Worm (Caenorhabditis elegans) whole organism, late embryonic: ENCODE measurements around the gene alh-1.

Experiments used
- F13H6.1 ChIP-seq: sonication (generic microtip); optimal IDR thresholded peaks from 2 replicates; lab custom pipeline; 2016; ENCODE audit warnings: missing genetic modification characterization, missing compliant biosample characterization
- K02D7.2 ChIP-seq: sonication (generic microtip); optimal IDR thresholded peaks from 2 replicates; lab custom pipeline; 2017; ENCODE audit warnings: mild to moderate bottlenecking, missing genetic modification characterization, missing compliant biosample characterization
- K09A11.1 ChIP-seq: sonication (generic microtip); optimal IDR thresholded peaks from 2 replicates; lab custom pipeline; 2017; ENCODE audit warnings: antibody characterized with exemption, mild to moderate bottlenecking, missing genetic modification characterization, missing compliant biosample characterization; ENCODE audit not compliant: insufficient read depth
- Y22D7AL.16 ChIP-seq: sonication (generic microtip); optimal IDR thresholded peaks from 2 replicates; lab custom pipeline; 2016; ENCODE audit warnings: missing genetic modification characterization, missing compliant biosample characterization
- ama-1 ChIP-seq: fragments of 150-350 bp; optimal IDR thresholded peaks from 2 replicates; lab custom pipeline; 2014
- elt-4 ChIP-seq: sonication (generic microtip); optimal IDR thresholded peaks from 2 replicates; lab custom pipeline; 2016; ENCODE audit warnings: missing genetic modification characterization, missing compliant biosample characterization
- hlh-6 ChIP-seq: sonication (generic microtip); optimal IDR thresholded peaks from 2 replicates; lab custom pipeline; 2016; ENCODE audit warnings: missing genotype, missing genetic modification characterization, missing compliant biosample characterization
- nhr-11 ChIP-seq: fragments of 150-350 bp; optimal IDR thresholded peaks from 2 replicates; lab custom pipeline; 2014; ENCODE audit warnings: missing biosample characterization, missing genetic modification characterization
- pha-4 ChIP-seq: fragments of 150-350 bp; optimal IDR thresholded peaks from 2 replicates; lab custom pipeline; 2018; ENCODE audit warnings: missing biosample characterization, missing genetic modification reagents, missing genetic modification characterization
- pros-1 ChIP-seq: fragments of 150-350 bp; optimal IDR thresholded peaks from 2 replicates; lab custom pipeline; 2014; ENCODE audit warnings: missing biosample characterization, missing genetic modification reagents, missing genetic modification characterization
- unc-55 ChIP-seq: sonication (generic microtip); optimal IDR thresholded peaks from 2 replicates; lab custom pipeline; 2017; ENCODE audit warnings: missing biosample characterization, missing genetic modification reagents, missing genetic modification characterization

DNA sequence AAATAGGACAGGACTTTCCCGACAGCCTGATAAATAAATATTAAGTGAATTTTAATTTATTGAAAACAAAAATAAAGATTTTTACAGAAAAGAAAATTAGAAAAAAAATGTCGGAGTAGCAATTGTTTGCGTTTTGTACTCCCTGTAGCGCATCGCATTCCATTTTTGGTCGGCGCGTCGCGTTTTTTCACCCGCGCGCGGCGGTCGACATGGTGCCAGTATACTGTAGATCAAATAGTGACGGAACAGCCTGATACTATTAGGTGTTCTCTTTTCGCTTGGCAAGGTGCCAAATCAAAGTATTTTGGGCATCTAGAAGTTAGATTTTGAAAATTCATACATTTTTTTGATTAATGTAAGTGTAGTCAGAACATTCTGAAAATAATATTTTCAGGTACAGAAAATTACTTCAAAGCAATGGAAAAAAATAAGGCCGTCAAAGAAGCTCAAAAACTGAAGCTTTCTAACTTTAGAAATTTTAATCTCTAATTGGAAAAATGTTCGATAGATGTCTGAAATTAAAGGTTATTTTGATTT lies 21.2 kb downstream of the alh-1 start:
- no peak for TF ChIP-seq pros-1 (tag; lab: Kevin White, UChicago)
- no peak for TF ChIP-seq Y22D7AL.16 (tag; lab: Kevin White, UChicago)
- TF ChIP-seq hlh-6 = no peak
- TF ChIP-seq K02D7.2 (tag; lab: Kevin White, UChicago) = no peak
- no peak for TF ChIP-seq F13H6.1 (tag; lab: Kevin White, UChicago)
- TF ChIP-seq nhr-11 (tag; lab: Kevin White, UChicago) = no peak
- TF ChIP-seq ama-1 (lab: Kevin White, UChicago) = no peak
- no peak for TF ChIP-seq K09A11.1 (tag; lab: Kevin White, UChicago)
- no peak for TF ChIP-seq elt-4 (tag; lab: Kevin White, UChicago)
- no peak for TF ChIP-seq pha-4 (tag; lab: Kevin White, UChicago)
- no peak for TF ChIP-seq unc-55
